Worm (Caenorhabditis elegans): Measurements from ENCODE around the gene H03A11.13.

H03A11.13 gene

DNA sequence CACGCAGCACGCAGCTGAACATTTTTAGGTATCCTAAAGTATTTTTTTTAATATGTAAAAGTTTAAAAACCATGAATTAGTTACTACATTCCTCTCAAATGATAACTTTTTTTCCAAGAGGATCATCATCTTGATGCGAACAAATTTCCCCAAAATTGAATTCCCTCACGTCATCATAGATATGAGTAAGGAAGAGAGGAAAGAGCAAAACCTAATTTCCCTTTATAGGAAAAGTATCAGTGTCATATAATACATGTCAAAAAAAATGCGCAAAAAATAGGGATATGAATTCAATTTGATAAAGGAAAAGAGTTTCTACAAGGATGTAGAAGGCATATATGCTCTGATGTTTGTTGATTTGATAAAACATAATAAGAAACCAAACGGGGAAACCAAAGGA is 12.9 kb downstream of the H03A11.13 start:
- TF ChIP-seq cog-1 (tag; optimal IDR thresholded peaks at IDR 0.05) (no peak), ztf-23 (GFP tag; IDR thresholded peaks at IDR 0.05) (no peak), med-1 (GFP tag; optimal IDR thresholded peaks at IDR 0.05; ENCODE audit: insufficient read depth) (no peak), ztf-29 (GFP tag; IDR thresholded peaks at IDR 0.05) (no peak), T22C8.4 (GFP tag; IDR thresholded peaks at IDR 0.05) (no peak), flt-1 (GFP tag; IDR thresholded peaks at IDR 0.05) (no peak), tab-1 (GFP tag; IDR thresholded peaks at IDR 0.05) (no peak), klf-2 (GFP tag; conservative IDR thresholded peaks at IDR 0.05) (no peak), ref-1 (GFP tag; conservative IDR thresholded peaks at IDR 0.05) (no peak)

DNA sequence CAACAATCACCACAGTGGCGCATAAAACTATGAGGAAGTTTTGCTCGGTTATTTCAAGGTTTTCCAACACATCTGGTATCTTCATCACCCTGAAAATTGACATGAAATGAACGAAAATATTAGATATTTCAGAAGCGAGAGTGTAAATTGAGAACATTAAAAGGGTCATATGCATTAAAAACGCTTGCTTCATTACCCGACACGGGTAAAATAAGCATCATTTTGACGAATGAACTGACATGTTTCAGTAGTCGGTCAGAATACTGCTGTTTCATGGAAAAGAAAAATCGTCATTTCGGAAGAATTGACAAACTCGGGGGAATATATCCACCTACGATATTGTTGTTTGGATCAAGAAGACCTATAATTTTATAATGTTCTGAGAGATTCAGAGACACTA is 14.0 kb downstream of the H03A11.13 start, which contains the start of gene snt-7:
Gene snt-7, minus strand, starts transcription at position 101 of the 400 bp plus-strand sequence.
- TF ChIP-seq ztf-29 (GFP tag; IDR thresholded peaks at IDR 0.05), result no peak
- no peak for TF ChIP-seq klf-2 (GFP tag; conservative IDR thresholded peaks at IDR 0.05)
- no peak for TF ChIP-seq ztf-23 (GFP tag; IDR thresholded peaks at IDR 0.05)

DNA sequence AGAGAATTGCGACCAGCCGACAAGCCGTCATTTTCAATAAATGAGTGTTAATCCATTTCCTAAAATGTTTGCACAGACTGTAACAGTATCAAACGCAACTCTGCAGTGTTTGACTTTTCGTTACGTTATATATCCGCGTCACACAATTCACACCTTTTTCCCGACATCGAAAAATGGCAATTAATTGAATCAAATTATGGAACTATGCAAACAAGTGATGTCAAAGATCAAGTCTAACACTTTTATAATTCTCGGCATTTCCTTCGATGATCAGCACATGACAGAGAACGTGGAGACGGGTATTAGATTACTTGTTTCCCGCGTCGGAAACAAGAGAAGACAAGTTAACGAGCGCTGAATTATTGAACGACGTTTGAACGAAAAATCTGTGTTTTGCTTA is 18.7 kb downstream of the H03A11.13 start, which contains the start of gene phat-6:
Gene phat-6, minus strand, starts transcription at position 101 of the 400 bp plus-strand sequence.
- TF ChIP-seq cog-1 (tag; optimal IDR thresholded peaks at IDR 0.05) (no peak), klf-2 (GFP tag; conservative IDR thresholded peaks at IDR 0.05) (no peak)

DNA sequence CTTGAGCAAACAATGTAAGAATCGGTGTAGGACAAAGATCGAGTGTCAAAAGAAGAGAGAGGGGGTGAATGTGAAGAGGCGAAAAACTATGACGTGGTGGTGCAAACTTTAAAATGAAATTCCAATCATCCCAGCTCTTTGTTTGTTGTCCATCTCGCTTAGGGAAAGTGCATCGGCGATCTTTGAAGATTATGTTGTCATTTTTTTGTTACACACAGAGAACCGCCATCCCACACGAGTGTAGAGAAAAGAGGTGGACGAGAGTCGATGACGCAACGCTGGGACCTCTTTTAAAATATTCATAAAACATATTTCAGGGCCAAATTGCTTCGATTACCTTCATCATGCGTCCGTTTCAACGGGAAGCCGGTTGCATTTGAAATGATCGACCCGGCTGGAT is 21.7 kb downstream of the H03A11.13 start:
- TF ChIP-seq ztf-29 (GFP tag; IDR thresholded peaks at IDR 0.05), result no peak

DNA sequence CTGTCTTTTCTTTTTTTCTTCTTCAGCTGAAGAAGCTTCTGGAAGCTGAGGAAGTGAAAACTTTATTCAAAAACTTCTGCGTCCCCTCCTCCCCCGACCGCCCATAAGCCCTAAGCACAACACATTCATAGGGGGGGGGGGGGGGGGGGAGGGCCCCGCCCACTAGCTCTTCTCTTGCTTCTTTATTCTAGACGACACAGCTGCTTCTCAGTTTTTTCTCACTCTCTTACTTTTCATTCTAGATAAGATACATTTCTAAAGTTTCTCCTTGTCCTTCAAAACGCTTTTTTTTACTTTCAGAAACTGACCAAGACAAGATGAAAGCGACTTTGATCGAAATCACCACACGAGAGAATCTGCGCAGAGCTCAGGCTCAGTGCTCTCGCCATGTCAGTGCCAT is 23.2 kb downstream of the H03A11.13 start, which contains the start of gene T10B10.4:
Gene T10B10.4, plus strand, starts transcription at position 301 of the 400 bp plus-strand sequence.
- TF ChIP-seq tab-1 (GFP tag; IDR thresholded peaks at IDR 0.05) (no peak), klf-2 (GFP tag; conservative IDR thresholded peaks at IDR 0.05) (no peak), ref-1 (GFP tag; conservative IDR thresholded peaks at IDR 0.05) (no peak)

DNA sequence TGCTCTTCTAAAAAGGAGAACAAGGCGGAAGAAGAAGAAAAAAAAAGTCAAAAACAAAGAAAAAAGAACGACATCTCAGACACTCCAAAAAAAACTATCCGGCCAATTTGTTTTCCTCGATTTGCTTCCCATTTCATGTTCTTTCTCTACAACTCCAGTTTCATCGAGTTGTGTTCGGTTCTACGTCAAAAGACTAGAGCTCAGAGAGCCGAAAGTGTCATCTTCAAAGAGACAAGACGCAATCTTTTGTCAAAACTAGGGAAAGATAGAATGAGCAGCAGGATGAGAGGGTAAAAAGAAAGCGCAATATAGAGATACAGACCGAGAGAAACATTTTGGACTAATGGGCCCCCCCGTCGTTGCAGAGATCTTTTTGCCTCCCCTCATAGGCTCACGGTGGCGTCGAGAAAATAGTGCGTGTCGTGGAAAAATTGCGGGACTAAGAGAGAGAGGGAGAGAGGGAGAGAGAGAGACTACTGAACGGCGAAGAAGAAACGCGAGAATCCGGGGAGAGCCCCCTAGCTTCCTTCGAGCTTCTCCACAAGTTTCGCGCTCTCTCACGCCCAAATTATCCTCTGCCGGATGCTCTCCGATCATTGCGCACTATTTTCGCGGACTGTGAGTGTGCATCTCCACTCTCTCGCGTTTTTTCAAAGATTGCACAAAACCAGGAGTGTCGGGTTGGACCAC is 23.9 kb downstream of the H03A11.13 start:
- TF ChIP-seq T22C8.4 (GFP tag; IDR thresholded peaks at IDR 0.05) (no peak), cog-1 (tag; optimal IDR thresholded peaks at IDR 0.05) (peak; percentile 29), med-1 (GFP tag; optimal IDR thresholded peaks at IDR 0.05; ENCODE audit: insufficient read depth) (no peak), flt-1 (GFP tag; IDR thresholded peaks at IDR 0.05) (no peak), ztf-23 (GFP tag; IDR thresholded peaks at IDR 0.05) (no peak), ztf-29 (GFP tag; IDR thresholded peaks at IDR 0.05) (no peak), ref-1 (GFP tag; conservative IDR thresholded peaks at IDR 0.05) (no peak), tab-1 (GFP tag; IDR thresholded peaks at IDR 0.05) (0 out of 2 replicates have a peak, but pooled peaks have one; percentile 26), klf-2 (GFP tag; conservative IDR thresholded peaks at IDR 0.05) (no peak)

DNA sequence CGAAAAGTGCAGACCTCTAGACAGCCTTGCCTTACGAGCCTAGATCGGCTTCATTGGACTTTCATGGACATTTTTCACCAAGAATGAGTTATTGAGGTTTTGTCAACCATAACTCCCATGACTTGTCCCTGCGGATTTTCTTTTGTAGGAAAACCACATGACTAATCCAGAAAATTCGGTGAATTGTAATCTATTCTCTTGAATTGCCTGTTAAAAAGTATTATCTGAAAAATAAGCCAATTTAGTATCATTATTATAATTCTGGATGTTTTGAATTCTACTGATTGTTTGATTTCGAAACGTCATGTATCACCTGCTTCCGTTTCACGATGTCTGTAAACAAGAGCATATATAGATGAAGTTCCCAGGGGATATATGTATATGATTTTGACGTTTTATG is 24.5 kb downstream of the H03A11.13 start:
- TF ChIP-seq T22C8.4 (GFP tag; IDR thresholded peaks at IDR 0.05) (no peak), flt-1 (GFP tag; IDR thresholded peaks at IDR 0.05) (no peak), tab-1 (GFP tag; IDR thresholded peaks at IDR 0.05) (no peak), ref-1 (GFP tag; conservative IDR thresholded peaks at IDR 0.05) (no peak), ztf-23 (GFP tag; IDR thresholded peaks at IDR 0.05) (no peak), med-1 (GFP tag; optimal IDR thresholded peaks at IDR 0.05; ENCODE audit: insufficient read depth) (no peak), klf-2 (GFP tag; conservative IDR thresholded peaks at IDR 0.05) (no peak), ztf-29 (GFP tag; IDR thresholded peaks at IDR 0.05) (no peak), cog-1 (tag; optimal IDR thresholded peaks at IDR 0.05) (no peak)

DNA sequence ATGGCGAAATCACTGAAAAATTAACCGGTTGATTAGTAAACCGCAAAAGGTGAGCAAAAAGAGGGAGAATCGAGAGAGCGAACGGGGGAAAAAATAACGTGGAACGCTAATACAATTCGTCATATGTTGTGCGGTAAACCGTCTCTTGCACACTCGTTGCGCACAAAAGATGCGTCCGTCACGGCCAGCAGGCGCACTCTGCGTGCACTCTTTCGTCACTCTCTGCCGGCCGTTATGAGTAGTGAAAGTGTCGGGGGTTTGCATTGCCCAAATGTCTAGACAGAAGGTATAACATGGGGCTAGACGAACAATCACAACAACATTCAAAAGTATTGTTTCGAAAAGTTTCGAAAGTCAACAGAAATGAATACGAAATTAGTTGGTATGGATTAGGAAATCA is 31.6 kb downstream of the H03A11.13 start, which contains the start of gene pkhm-2:
Gene pkhm-2, minus strand, starts transcription at position 12 of the 400 bp plus-strand sequence.
- peak; percentile 84 for TF ChIP-seq flt-1 (GFP tag; IDR thresholded peaks at IDR 0.05)
- peak; percentile 45 for TF ChIP-seq cog-1 (tag; optimal IDR thresholded peaks at IDR 0.05)
- TF ChIP-seq tab-1 (GFP tag; IDR thresholded peaks at IDR 0.05), result no peak
- TF ChIP-seq med-1 (GFP tag; optimal IDR thresholded peaks at IDR 0.05; ENCODE audit: insufficient read depth), result no peak
- 0 out of 2 replicates have a peak, but pooled peaks have one; percentile 4 for TF ChIP-seq klf-2 (GFP tag; conservative IDR thresholded peaks at IDR 0.05)
- TF ChIP-seq T22C8.4 (GFP tag; IDR thresholded peaks at IDR 0.05), result no peak
- TF ChIP-seq ztf-23 (GFP tag; IDR thresholded peaks at IDR 0.05), result peak; percentile 74

DNA sequence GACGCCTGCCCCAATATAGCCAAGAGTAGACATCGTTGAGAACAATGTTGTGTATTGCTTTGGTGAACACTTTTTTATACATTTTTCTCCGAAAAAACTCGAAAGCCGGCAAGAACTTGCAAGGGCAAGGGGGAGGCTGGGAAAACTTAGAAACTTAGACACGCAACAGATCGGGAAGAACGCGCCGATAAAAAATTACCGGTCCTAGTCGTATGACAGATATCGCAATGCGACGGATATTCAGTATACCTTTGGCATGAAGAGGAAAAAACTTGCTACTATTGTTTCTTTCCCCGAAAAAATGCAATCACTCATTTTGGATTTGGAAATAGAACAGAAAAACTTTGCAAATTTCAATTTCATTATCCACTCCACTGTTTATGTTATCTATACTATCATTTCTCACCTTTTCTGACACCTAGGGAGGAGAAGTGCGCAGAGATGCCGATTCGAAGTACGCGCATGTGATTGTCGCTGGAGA is 36.6 kb downstream of the H03A11.13 start, which contains the start of gene col-41:
Gene col-41, minus strand, starts transcription at position 51 of the 481 bp plus-strand sequence.
- TF ChIP-seq ztf-29 (GFP tag; IDR thresholded peaks at IDR 0.05) (no peak), flt-1 (GFP tag; IDR thresholded peaks at IDR 0.05) (no peak), med-1 (GFP tag; optimal IDR thresholded peaks at IDR 0.05; ENCODE audit: insufficient read depth) (no peak), cog-1 (tag; optimal IDR thresholded peaks at IDR 0.05) (no peak), ref-1 (GFP tag; conservative IDR thresholded peaks at IDR 0.05) (no peak), ztf-23 (GFP tag; IDR thresholded peaks at IDR 0.05) (no peak), klf-2 (GFP tag; conservative IDR thresholded peaks at IDR 0.05) (no peak), T22C8.4 (GFP tag; IDR thresholded peaks at IDR 0.05) (no peak), tab-1 (GFP tag; IDR thresholded peaks at IDR 0.05) (no peak)

DNA sequence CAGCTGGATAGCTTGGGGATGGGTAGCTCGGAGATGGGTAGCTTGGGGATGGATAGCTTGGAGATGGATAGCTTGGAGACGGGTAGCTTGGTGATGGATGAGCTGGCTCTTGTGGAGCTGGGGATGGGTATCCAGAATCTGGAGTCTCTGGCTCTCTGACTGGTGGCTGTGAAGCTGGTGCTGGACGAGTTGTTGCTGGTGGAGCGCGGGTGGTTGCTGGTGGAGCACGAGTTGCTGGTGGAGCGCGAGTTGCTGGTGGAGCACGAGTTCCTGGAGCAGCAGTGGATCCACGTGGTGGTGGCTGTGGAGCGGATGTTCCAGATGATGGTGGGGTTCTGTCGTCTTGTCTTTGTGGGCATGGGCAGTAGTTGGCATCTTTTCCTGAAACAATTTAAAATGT is 37.8 kb downstream of the H03A11.13 start:
- no peak for TF ChIP-seq ztf-23 (GFP tag; IDR thresholded peaks at IDR 0.05)
- TF ChIP-seq tab-1 (GFP tag; IDR thresholded peaks at IDR 0.05), result no peak

Data from whole organism, midembryonic.